ENCODE assay signal across 1 fruit fly cellular context in genomic region chr3R:24091653-24092052, dm6.
TF ChIP-seq lines count a peak whose summit lies in the region.

No protein-coding gene starts in this region.

TF ChIP-seq in whole organism, embryonic, 481 proteins besides CTCF, POLR2A, EP300 and RAD21 (continued from another document):
- TF ChIP-seq CG1024 (GFP tag; IDR thresholded peaks at IDR 0.05; lab: Robert Waterston, UW) (no peak), Ptx1 (GFP tag; IDR thresholded peaks at IDR 0.05; lab: Robert Waterston, UW) (peak; percentile 37; the same call in 1 of the 2 replicates), CG32532 (GFP tag; IDR thresholded peaks at IDR 0.05; lab: Robert Waterston, UW) (peak; percentile 30; the same call in 1 of the 2 replicates), Stat92E (GFP tag; optimal IDR thresholded peaks at IDR 0.05; lab: Kevin White, UChicago) (no peak), CG33557 (GFP tag; optimal IDR thresholded peaks at IDR 0.05; lab: Kevin White, UChicago) (no peak), cas (GFP tag; IDR thresholded peaks at IDR 0.05; lab: Robert Waterston, UW) (no peak), lab (GFP tag; optimal IDR thresholded peaks at IDR 0.05; lab: Kevin White, UChicago) (peak; percentile 52), corto (GFP tag; optimal IDR thresholded peaks at IDR 0.05; lab: Kevin White, UChicago) (no peak), Ets65A (GFP tag; lab: Kevin White, UChicago) (peak; percentile 72), CG11456 (GFP tag; IDR thresholded peaks at IDR 0.05; lab: Robert Waterston, UW) (0 out of 3 replicates have a peak, but pooled peaks have one; percentile 12), CG1792 (GFP tag; optimal IDR thresholded peaks at IDR 0.05; lab: Kevin White, UChicago) (no peak), CG17385 (GFP tag; optimal IDR thresholded peaks at IDR 0.05; lab: Kevin White, UChicago) (peak; percentile 14), trem (tag; optimal IDR thresholded peaks at IDR 0.05; lab: Kevin White, UChicago) (no peak), D (optimal IDR thresholded peaks at IDR 0.05; lab: Kevin White, UChicago) (no peak), D (GFP tag; optimal IDR thresholded peaks at IDR 0.05; lab: Kevin White, UChicago) (no peak), CG17186 (GFP tag; optimal IDR thresholded peaks at IDR 0.05; lab: Kevin White, UChicago) (no peak), Asciz (GFP tag; optimal IDR thresholded peaks at IDR 0.05; lab: Kevin White, UChicago) (peak; percentile 9), CG13424 (tag; optimal IDR thresholded peaks at IDR 0.05; lab: Kevin White, UChicago) (no peak), PHDP (tag; optimal IDR thresholded peaks at IDR 0.05; lab: Kevin White, UChicago) (peak; percentile 39), CG9817 (tag; optimal IDR thresholded peaks at IDR 0.05; lab: Kevin White, UChicago) (no peak), Mrtf (GFP tag; IDR thresholded peaks at IDR 0.05; lab: Robert Waterston, UW) (0 out of 3 replicates have a peak, but pooled peaks have one; percentile 34), CG17328 (GFP tag; IDR thresholded peaks at IDR 0.05; lab: Robert Waterston, UW) (no peak), CG6654 (GFP tag; optimal IDR thresholded peaks at IDR 0.05; lab: Kevin White, UChicago) (no peak), Dip3 (GFP tag; optimal IDR thresholded peaks at IDR 0.05; lab: Kevin White, UChicago) (peak; percentile 2), insv (GFP tag; optimal IDR thresholded peaks at IDR 0.05; lab: Kevin White, UChicago) (no peak), CG10565 (GFP tag; optimal IDR thresholded peaks at IDR 0.05; lab: Kevin White, UChicago) (no peak), Neu2 (GFP tag; optimal IDR thresholded peaks at IDR 0.05; lab: Kevin White, UChicago; ENCODE audit: borderline replicate concordance) (no peak), stc (GFP tag; IDR thresholded peaks at IDR 0.05; lab: Robert Waterston, UW) (0 out of 2 replicates have a peak, but pooled peaks have one; percentile 23), vfl (GFP tag; optimal IDR thresholded peaks at IDR 0.05; lab: Kevin White, UChicago) (no peak), CG13296 (GFP tag; optimal IDR thresholded peaks at IDR 0.05; lab: Kevin White, UChicago) (no peak), Hsf (GFP tag; optimal IDR thresholded peaks at IDR 0.05; lab: Kevin White, UChicago) (no peak), Abd-B (GFP tag; optimal IDR thresholded peaks at IDR 0.05; lab: Kevin White, UChicago) (no peak), esg (GFP tag; conservative IDR thresholded peaks at IDR 0.05; lab: Robert Waterston, UW) (0 out of 2 replicates have a peak, but pooled peaks have one; percentile 21), CG3407 (GFP tag; optimal IDR thresholded peaks at IDR 0.05; lab: Kevin White, UChicago) (no peak), CG6765 (GFP tag; optimal IDR thresholded peaks at IDR 0.05; lab: Kevin White, UChicago) (no peak), Vsx1 (GFP tag; optimal IDR thresholded peaks at IDR 0.05; lab: Kevin White, UChicago) (no peak), CG4328 (GFP tag; optimal IDR thresholded peaks at IDR 0.05; lab: Kevin White, UChicago) (no peak), CG18599 (GFP tag; optimal IDR thresholded peaks at IDR 0.05; lab: Kevin White, UChicago) (peak; percentile 77), ken (GFP tag; IDR thresholded peaks at IDR 0.05; lab: Robert Waterston, UW) (no peak), dmrt99B (tag; optimal IDR thresholded peaks at IDR 0.05; lab: Kevin White, UChicago) (peak; percentile 21), fru (optimal IDR thresholded peaks at IDR 0.05; lab: Kevin White, UChicago) (no peak), caup (GFP tag; optimal IDR thresholded peaks at IDR 0.05; lab: Kevin White, UChicago; ENCODE audit: severe bottlenecking) (no peak), CG2129 (GFP tag; IDR thresholded peaks at IDR 0.05; lab: Robert Waterston, UW; ENCODE audit: partially characterized antibody) (no peak), CG1603 (tag; optimal IDR thresholded peaks at IDR 0.05; lab: Kevin White, UChicago) (no peak), E2f1 (GFP tag; IDR thresholded peaks at IDR 0.05; lab: Robert Waterston, UW) (no peak), gem (tag; optimal IDR thresholded peaks at IDR 0.05; lab: Kevin White, UChicago) (peak; percentile 39), CG17912 (GFP tag; optimal IDR thresholded peaks at IDR 0.05; lab: Kevin White, UChicago) (no peak), seq (GFP tag; IDR thresholded peaks at IDR 0.05; lab: Robert Waterston, UW) (no peak), CG6689 (GFP tag; IDR thresholded peaks at IDR 0.05; lab: Robert Waterston, UW) (0 out of 2 replicates have a peak, but pooled peaks have one; percentile 21), dpn (GFP tag; optimal IDR thresholded peaks at IDR 0.05; lab: Kevin White, UChicago) (no peak), CG3065 (GFP tag; optimal IDR thresholded peaks at IDR 0.05; lab: Kevin White, UChicago) (no peak), Bdp1 (GFP tag; optimal IDR thresholded peaks at IDR 0.05; lab: Kevin White, UChicago) (no peak), usp (GFP tag; optimal IDR thresholded peaks at IDR 0.05; lab: Kevin White, UChicago) (no peak), mam (GFP tag; optimal IDR thresholded peaks at IDR 0.05; lab: Kevin White, UChicago) (peak; percentile 0), scrt (GFP tag; optimal IDR thresholded peaks at IDR 0.05; lab: Kevin White, UChicago) (peak; percentile 33), salm (tag; optimal IDR thresholded peaks at IDR 0.05; lab: Kevin White, UChicago) (no peak), shn (GFP tag; optimal IDR thresholded peaks at IDR 0.05; lab: Kevin White, UChicago) (no peak), NFAT (GFP tag; IDR thresholded peaks at IDR 0.05; lab: Robert Waterston, UW) (0 out of 2 replicates have a peak, but pooled peaks have one; percentile 15), crol (GFP tag; IDR thresholded peaks at IDR 0.05; lab: Robert Waterston, UW) (no peak), Ssrp (tag; optimal IDR thresholded peaks at IDR 0.05; lab: Kevin White, UChicago) (no peak), nerfin-2 (GFP tag; IDR thresholded peaks at IDR 0.05; lab: Robert Waterston, UW; ENCODE audit: partially characterized antibody) (no peak), nom (GFP tag; optimal IDR thresholded peaks at IDR 0.05; lab: Kevin White, UChicago) (no peak), Meics (GFP tag; optimal IDR thresholded peaks at IDR 0.05; lab: Kevin White, UChicago) (peak; percentile 40), CG13287 (GFP tag; IDR thresholded peaks at IDR 0.05; lab: Robert Waterston, UW; ENCODE audit: partially characterized antibody) (no peak), CG10654 (GFP tag; optimal IDR thresholded peaks at IDR 0.05; lab: Kevin White, UChicago) (no peak), gsb (GFP tag; IDR thresholded peaks at IDR 0.05; lab: Robert Waterston, UW) (no peak), h (optimal IDR thresholded peaks at IDR 0.05; lab: Kevin White, UChicago) (no peak), CG2678 (tag; optimal IDR thresholded peaks at IDR 0.05; lab: Kevin White, UChicago) (peak; percentile 48), Sin3A (optimal IDR thresholded peaks at IDR 0.05; lab: Kevin White, UChicago) (no peak), Dbx (GFP tag; IDR thresholded peaks at IDR 0.05; lab: Robert Waterston, UW) (peak; percentile 14; the same call in 1 of the 3 replicates), bigmax (GFP tag; optimal IDR thresholded peaks at IDR 0.05; lab: Kevin White, UChicago) (no peak), CkIIα-i1 (GFP tag; IDR thresholded peaks at IDR 0.05; lab: Robert Waterston, UW) (no peak), yki (optimal IDR thresholded peaks at IDR 0.05; lab: Kevin White, UChicago) (no peak), CG32772 (GFP tag; IDR thresholded peaks at IDR 0.05; lab: Robert Waterston, UW) (0 out of 2 replicates have a peak, but pooled peaks have one; percentile 22), ci (GFP tag; IDR thresholded peaks at IDR 0.05; lab: Robert Waterston, UW) (no peak), ewg (GFP tag; optimal IDR thresholded peaks at IDR 0.05; lab: Kevin White, UChicago) (no peak), CG31441 (GFP tag; IDR thresholded peaks at IDR 0.05; lab: Robert Waterston, UW) (no peak), hkb (optimal IDR thresholded peaks at IDR 0.05; lab: Kevin White, UChicago) (no peak), hkb (GFP tag; IDR thresholded peaks at IDR 0.05; lab: Robert Waterston, UW) (peak; percentile 41; the same call in 1 of the 2 replicates), gcm2 (GFP tag; optimal IDR thresholded peaks at IDR 0.05; lab: Kevin White, UChicago) (no peak), sna (GFP tag; IDR thresholded peaks at IDR 0.05; lab: Robert Waterston, UW; ENCODE audit: partially characterized antibody) (no peak), Optix (GFP tag; IDR thresholded peaks at IDR 0.05; lab: Robert Waterston, UW) (no peak), lilli (GFP tag; optimal IDR thresholded peaks at IDR 0.05; lab: Kevin White, UChicago) (peak; percentile 45), ind (GFP tag; optimal IDR thresholded peaks at IDR 0.05; lab: Kevin White, UChicago) (peak; percentile 8), CG11723 (GFP tag; optimal IDR thresholded peaks at IDR 0.05; lab: Kevin White, UChicago) (no peak), CG34422 (GFP tag; IDR thresholded peaks at IDR 0.05; lab: Robert Waterston, UW) (no peak), sqz (GFP tag; optimal IDR thresholded peaks at IDR 0.05; lab: Kevin White, UChicago) (no peak), Hand (GFP tag; optimal IDR thresholded peaks at IDR 0.05; lab: Kevin White, UChicago) (peak; percentile 31), ERR (GFP tag; optimal IDR thresholded peaks at IDR 0.05; lab: Kevin White, UChicago) (no peak), cwo (GFP tag; optimal IDR thresholded peaks at IDR 0.05; lab: Kevin White, UChicago) (peak; percentile 14), Lhr (GFP tag; optimal IDR thresholded peaks at IDR 0.05; lab: Kevin White, UChicago) (no peak), sens (GFP tag; lab: Kevin White, UChicago) (peak; percentile 71), gt (GFP tag; IDR thresholded peaks at IDR 0.05; lab: Robert Waterston, UW) (no peak), Atf6 (GFP tag; IDR thresholded peaks at IDR 0.05; lab: Robert Waterston, UW) (0 out of 2 replicates have a peak, but pooled peaks have one; percentile 18), CG18619 (GFP tag; optimal IDR thresholded peaks at IDR 0.05; lab: Kevin White, UChicago) (no peak), pros (GFP tag; optimal IDR thresholded peaks at IDR 0.05; lab: Kevin White, UChicago) (no peak), Rfx (GFP tag; IDR thresholded peaks at IDR 0.05; lab: Robert Waterston, UW) (no peak), Aef1 (GFP tag; IDR thresholded peaks at IDR 0.05; lab: Robert Waterston, UW) (0 out of 3 replicates have a peak, but pooled peaks have one; percentile 27), B-H1 (GFP tag; IDR thresholded peaks at IDR 0.05; lab: Robert Waterston, UW) (no peak), Dp (GFP tag; optimal IDR thresholded peaks at IDR 0.05; lab: Kevin White, UChicago) (no peak), D19B (GFP tag; optimal IDR thresholded peaks at IDR 0.05; lab: Kevin White, UChicago) (no peak), row (GFP tag; IDR thresholded peaks at IDR 0.05; lab: Robert Waterston, UW) (peak; percentile 59; the same call in 2 of the 3 replicates), CG7839 (tag; optimal IDR thresholded peaks at IDR 0.05; lab: Kevin White, UChicago) (peak; percentile 18), pb (GFP tag; optimal IDR thresholded peaks at IDR 0.05; lab: Kevin White, UChicago) (no peak), oc (tag; optimal IDR thresholded peaks at IDR 0.05; lab: Kevin White, UChicago) (no peak), Pdp1 (GFP tag; optimal IDR thresholded peaks at IDR 0.05; lab: Kevin White, UChicago) (peak in 1 of 2 experiments; percentile 2), Usf (GFP tag; optimal IDR thresholded peaks at IDR 0.05; lab: Kevin White, UChicago) (no peak), Awh (GFP tag; IDR thresholded peaks at IDR 0.05; lab: Robert Waterston, UW) (no peak), CG8388 (GFP tag; optimal IDR thresholded peaks at IDR 0.05; lab: Kevin White, UChicago) (no peak), NK7.1 (GFP tag; optimal IDR thresholded peaks at IDR 0.05; lab: Kevin White, UChicago) (no peak), Hr51 (GFP tag; optimal IDR thresholded peaks at IDR 0.05; lab: Kevin White, UChicago) (peak in 1 of 2 experiments; percentile 29), ssp (GFP tag; IDR thresholded peaks at IDR 0.05; lab: Robert Waterston, UW) (no peak), Med (GFP tag; lab: Kevin White, UChicago) (peak; percentile 81), HLH54F (GFP tag; optimal IDR thresholded peaks at IDR 0.05; lab: Kevin White, UChicago) (no peak), CG2120 (GFP tag; optimal IDR thresholded peaks at IDR 0.05; lab: Kevin White, UChicago) (peak; percentile 35), CG2875 (GFP tag; optimal IDR thresholded peaks at IDR 0.05; lab: Kevin White, UChicago) (no peak), CG30431 (GFP tag; optimal IDR thresholded peaks at IDR 0.05; lab: Kevin White, UChicago) (no peak), CG12942 (GFP tag; optimal IDR thresholded peaks at IDR 0.05; lab: Kevin White, UChicago) (no peak), CG15269 (tag; optimal IDR thresholded peaks at IDR 0.05; lab: Kevin White, UChicago) (peak; percentile 17), Sox102F (GFP tag; optimal IDR thresholded peaks at IDR 0.05; lab: Kevin White, UChicago) (peak; percentile 36), CG3281 (GFP tag; optimal IDR thresholded peaks at IDR 0.05; lab: Kevin White, UChicago) (peak; percentile 24), Taf1 (GFP tag; IDR thresholded peaks at IDR 0.05; lab: Robert Waterston, UW) (0 out of 2 replicates have a peak, but pooled peaks have one; percentile 12), CG8089 (GFP tag; optimal IDR thresholded peaks at IDR 0.05; lab: Kevin White, UChicago) (no peak), Six4 (GFP tag; optimal IDR thresholded peaks at IDR 0.05; lab: Kevin White, UChicago) (no peak), Sox100B (GFP tag; optimal IDR thresholded peaks at IDR 0.05; lab: Kevin White, UChicago) (no peak), eve (GFP tag; optimal IDR thresholded peaks at IDR 0.05; lab: Kevin White, UChicago) (peak in 1 of 2 experiments; percentile 41), zfh2 (GFP tag; optimal IDR thresholded peaks at IDR 0.05; lab: Kevin White, UChicago) (peak; percentile 15), ranshi (GFP tag; IDR thresholded peaks at IDR 0.05; lab: Robert Waterston, UW) (no peak), CG15514 (GFP tag; optimal IDR thresholded peaks at IDR 0.05; lab: Kevin White, UChicago) (peak; percentile 41), CG15601 (tag; optimal IDR thresholded peaks at IDR 0.05; lab: Kevin White, UChicago) (no peak)
